Fruit fly (Drosophila melanogaster): ENCODE measurements around the gene stg.
A peak's percentile ranks its signal among the peaks of the same experiment; 100 is the strongest.

DNA sequence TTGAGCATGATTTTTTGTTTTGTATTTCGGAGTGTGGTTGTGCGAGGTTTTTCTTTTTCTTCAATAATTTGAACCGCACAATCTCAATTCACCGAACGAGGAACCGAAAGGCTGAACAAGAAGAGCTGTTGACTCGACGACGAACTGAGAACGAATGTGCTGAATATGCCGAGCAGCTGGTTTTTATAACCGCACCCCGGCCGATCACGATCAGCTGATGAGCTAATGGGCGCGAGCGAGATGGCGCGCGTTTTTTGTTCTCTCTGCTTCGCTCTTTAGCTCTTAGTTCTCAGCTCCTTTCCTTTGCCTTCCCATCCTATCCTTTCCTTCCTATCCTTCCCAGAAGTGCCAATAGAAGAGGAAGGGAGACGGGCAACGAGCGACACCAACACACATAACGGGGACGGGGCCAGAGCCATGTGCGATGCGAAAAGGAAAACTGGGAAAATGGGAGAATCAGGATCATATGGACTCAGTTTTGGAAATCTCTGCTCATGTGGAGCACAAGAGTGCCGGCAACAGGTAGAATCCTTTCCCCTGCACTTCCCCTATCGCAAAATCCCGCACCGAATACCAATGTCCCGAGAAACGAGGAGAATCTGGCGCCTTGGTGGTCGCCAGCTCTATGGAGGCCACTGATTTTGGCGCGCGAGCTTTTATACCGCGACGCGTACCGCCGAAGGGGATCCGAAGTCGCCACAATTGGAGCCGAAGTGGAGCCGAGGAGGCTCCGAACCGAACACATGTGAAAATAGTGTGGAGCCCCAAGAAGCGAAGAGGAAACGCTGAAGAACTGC lies at the start of gene stg:
- no peak for TF ChIP-seq sv (GFP tag; optimal IDR thresholded peaks at IDR 0.05)
- no peak for TF ChIP-seq pan (optimal IDR thresholded peaks at IDR 0.05)
- TF ChIP-seq psq (GFP tag; optimal IDR thresholded peaks at IDR 0.05) = peak; percentile 83
- no peak for TF ChIP-seq Myc (optimal IDR thresholded peaks at IDR 0.05)
- TF ChIP-seq OdsH (GFP tag; optimal IDR thresholded peaks at IDR 0.05) = no peak
- TF ChIP-seq Dfd (GFP tag; optimal IDR thresholded peaks at IDR 0.05) = no peak
- TF ChIP-seq foxo (GFP tag; optimal IDR thresholded peaks at IDR 0.05) = no peak
- no peak for TF ChIP-seq sage (GFP tag; optimal IDR thresholded peaks at IDR 0.05)
- no peak for TF ChIP-seq usp (GFP tag; optimal IDR thresholded peaks at IDR 0.05)
- TF ChIP-seq jim (GFP tag; optimal IDR thresholded peaks at IDR 0.05) = no peak
- TF ChIP-seq rgr (GFP tag; optimal IDR thresholded peaks at IDR 0.05) = no peak
- TF ChIP-seq Dif (GFP tag; optimal IDR thresholded peaks at IDR 0.05; ENCODE audit: partially characterized antibody) = peak; percentile 39
